Fruit fly (Drosophila melanogaster) whole organism, embryonic: ENCODE results near the gene CG13837.

ENCODE experiments used
- Antp ChIP-seq: fragments of 200-800 bp; sonication (Bioruptor generic); optimal IDR thresholded peaks from 3 replicates; lab custom pipeline; 2016; ENCODE audit warnings: missing biosample characterization, missing genetic modification characterization
- C15 ChIP-seq: fragments of 200-800 bp; sonication (Bioruptor generic); IDR thresholded peaks from 3 replicates; pipeline ENCODE4 v1.3.6; 2022; ENCODE audit warnings: missing biosample characterization, missing genetic modification characterization
- CG10979 ChIP-seq: fragments of 200-800 bp; sonication (Bioruptor generic); optimal IDR thresholded peaks from 2 replicates; lab custom pipeline; 2018; ENCODE audit warnings: missing biosample characterization, mild to moderate bottlenecking, missing genetic modification characterization, moderate library complexity
- CG11456 ChIP-seq: fragments of 200-800 bp; sonication (Bioruptor generic); IDR thresholded peaks from 3 replicates; pipeline ENCODE4 v1.3.6; 2022; ENCODE audit warnings: missing biosample characterization, missing genetic modification characterization
- CG12104 ChIP-seq: fragments of 200-800 bp; sonication (Bioruptor generic); optimal IDR thresholded peaks from 3 replicates; lab custom pipeline; 2016; ENCODE audit warnings: missing biosample characterization, missing genetic modification characterization
- CG12219 ChIP-seq: fragments of 200-800 bp; sonication (Bioruptor generic); optimal IDR thresholded peaks from 3 replicates; lab custom pipeline; 2018; ENCODE audit warnings: missing biosample characterization, mild to moderate bottlenecking, missing genetic modification characterization
- CG12391 ChIP-seq: fragments of 200-800 bp; sonication (Bioruptor generic); optimal IDR thresholded peaks from 3 replicates; lab custom pipeline; 2018; ENCODE audit warnings: missing biosample characterization, mild to moderate bottlenecking, missing genetic modification characterization, moderate library complexity
- CG12744 ChIP-seq: fragments of 200-800 bp; sonication (Bioruptor generic); optimal IDR thresholded peaks from 2 replicates; lab custom pipeline; 2016; ENCODE audit warnings: missing biosample characterization, missing genetic modification characterization
- CG14014 ChIP-seq: fragments of 200-800 bp; sonication (Bioruptor generic); IDR thresholded peaks from 2 replicates; pipeline ENCODE4 v1.3.6; 2022; ENCODE audit warnings: missing biosample characterization, missing genetic modification characterization
- CG14667 ChIP-seq: fragments of 200-800 bp; sonication (Bioruptor generic); IDR thresholded peaks from 2 replicates; pipeline ENCODE4 v1.3.6; 2022; ENCODE audit warnings: missing biosample characterization, missing genetic modification characterization
- CG1603 ChIP-seq: fragments of 200-800 bp; sonication (Bioruptor generic); optimal IDR thresholded peaks from 2 replicates; lab custom pipeline; 2019; ENCODE audit warnings: missing biosample characterization, mild to moderate bottlenecking, missing genetic modification characterization, moderate library complexity
- CG17361 ChIP-seq: fragments of 200-800 bp; sonication (Bioruptor generic); IDR thresholded peaks from 3 replicates; pipeline ENCODE4 v1.3.6; 2022; ENCODE audit warnings: missing biosample characterization, missing genetic modification characterization
- CG2678 ChIP-seq: fragments of 200-800 bp; sonication (Bioruptor generic); optimal IDR thresholded peaks from 3 replicates; lab custom pipeline; 2019; ENCODE audit warnings: missing biosample characterization, mild to moderate bottlenecking, missing genetic modification characterization, moderate library complexity
- CG2712 ChIP-seq: fragments of 200-800 bp; optimal IDR thresholded peaks from 3 replicates; lab custom pipeline; 2019; ENCODE audit warnings: missing biosample characterization, mild to moderate bottlenecking, missing genetic modification characterization, moderate library complexity
- CG31224 ChIP-seq: fragments of 200-800 bp; sonication (Bioruptor generic); IDR thresholded peaks from 2 replicates; pipeline ENCODE4 v1.3.6; 2022; ENCODE audit warnings: missing biosample characterization, missing genetic modification characterization
- CG3163 ChIP-seq: fragments of 200-800 bp; sonication (Bioruptor generic); optimal IDR thresholded peaks from 3 replicates; lab custom pipeline; 2016; ENCODE audit warnings: missing biosample characterization, missing genetic modification characterization
- CG5245 ChIP-seq: fragments of 200-800 bp; sonication (Bioruptor generic); optimal IDR thresholded peaks from 3 replicates; lab custom pipeline; 2016; ENCODE audit warnings: missing biosample characterization, missing genetic modification characterization
- CG6272 ChIP-seq: fragments of 200-800 bp; sonication (Bioruptor generic); IDR thresholded peaks from 2 replicates; pipeline ENCODE4 v1.3.6; 2022; ENCODE audit warnings: missing biosample characterization, missing genetic modification characterization
- CG6683 ChIP-seq: fragments of 200-800 bp; sonication (Bioruptor generic); optimal IDR thresholded peaks from 2 replicates; lab custom pipeline; 2017; ENCODE audit warnings: missing biosample characterization, mild to moderate bottlenecking, missing genetic modification characterization, missing genetic modification reagents
- CG7357 ChIP-seq: fragments of 200-800 bp; sonication (Bioruptor generic); IDR thresholded peaks from 3 replicates; pipeline ENCODE4 v1.3.6; 2022; ENCODE audit warnings: missing biosample characterization, missing genetic modification characterization
- CG7556 ChIP-seq: fragments of 200-800 bp; sonication (Bioruptor generic); optimal IDR thresholded peaks from 2 replicates; lab custom pipeline; 2017; ENCODE audit warnings: missing biosample characterization, mild to moderate bottlenecking, missing genetic modification characterization
- CG7745 ChIP-seq: fragments of 200-800 bp; sonication (Bioruptor generic); optimal IDR thresholded peaks from 2 replicates; lab custom pipeline; 2018; ENCODE audit warnings: missing biosample characterization, mild to moderate bottlenecking, missing genetic modification characterization, moderate library complexity
- CG7928 ChIP-seq: fragments of 200-800 bp; sonication (Bioruptor generic); optimal IDR thresholded peaks from 2 replicates; lab custom pipeline; 2017; ENCODE audit warnings: missing biosample characterization, mild to moderate bottlenecking, missing genetic modification characterization
- CG9727 ChIP-seq: fragments of 200-800 bp; sonication (Bioruptor generic); optimal IDR thresholded peaks from 3 replicates; lab custom pipeline; 2017; ENCODE audit warnings: missing biosample characterization, mild to moderate bottlenecking, missing genetic modification characterization
- D19B ChIP-seq: fragments of 200-800 bp; sonication (Bioruptor generic); optimal IDR thresholded peaks from 2 replicates; lab custom pipeline; 2017; ENCODE audit warnings: missing biosample characterization, mild to moderate bottlenecking, missing genetic modification characterization
- Fer3 ChIP-seq: fragments of 200-800 bp; sonication (Bioruptor generic); optimal IDR thresholded peaks from 2 replicates; lab custom pipeline; 2018; ENCODE audit warnings: missing biosample characterization, mild to moderate bottlenecking, missing genetic modification characterization, moderate library complexity
- H2.0 ChIP-seq: fragments of 200-800 bp; sonication (Bioruptor generic); IDR thresholded peaks from 2 replicates; pipeline ENCODE4 v1.3.6; 2022; ENCODE audit warnings: missing biosample characterization, missing genetic modification characterization
- HLH54F ChIP-seq: fragments of 200-800 bp; sonication (Bioruptor generic); optimal IDR thresholded peaks from 3 replicates; lab custom pipeline; 2016; ENCODE audit warnings: missing biosample characterization, missing genetic modification characterization
- Hr51 ChIP-seq, 2 experiments: fragments of 200-800 bp; sonication (Bioruptor generic); optimal IDR thresholded peaks; 2 replicates in 1 of 2; 3 replicates in 1 of 2; lab custom pipeline; 2016 to 2018; ENCODE audit warnings: missing biosample characterization in 2 of 2, missing genetic modification characterization in 2 of 2, mild to moderate bottlenecking in 1 of 2, moderate library complexity in 1 of 2
- MBD-R2 ChIP-seq: fragments of 200-800 bp; sonication (Bioruptor generic); IDR thresholded peaks from 2 replicates; pipeline ENCODE4 v1.3.6; 2022; ENCODE audit warnings: missing biosample characterization, missing genetic modification characterization
- Mrtf ChIP-seq: fragments of 200-800 bp; sonication (Bioruptor generic); IDR thresholded peaks from 3 replicates; pipeline ENCODE4 v1.3.6; 2022; ENCODE audit warnings: missing biosample characterization, missing genetic modification characterization
- Six4 ChIP-seq: fragments of 200-800 bp; sonication (Bioruptor generic); optimal IDR thresholded peaks from 2 replicates; lab custom pipeline; 2016; ENCODE audit warnings: missing biosample characterization, missing genetic modification characterization
- bcd ChIP-seq: fragments of 200-800 bp; sonication (Bioruptor generic); optimal IDR thresholded peaks from 2 replicates; lab custom pipeline; 2017; ENCODE audit warnings: missing biosample characterization, mild to moderate bottlenecking, missing genetic modification characterization
- caup ChIP-seq: fragments of 200-800 bp; sonication (Bioruptor generic); optimal IDR thresholded peaks from 3 replicates; lab custom pipeline; 2017; ENCODE audit warnings: missing biosample characterization, mild to moderate bottlenecking, missing genetic modification characterization, moderate library complexity; ENCODE audit not compliant: severe bottlenecking
- cwo ChIP-seq: fragments of 200-800 bp; sonication (Bioruptor generic); optimal IDR thresholded peaks from 3 replicates; lab custom pipeline; 2017; ENCODE audit warnings: missing biosample characterization, missing genetic modification characterization, mild to moderate bottlenecking, moderate library complexity, missing genetic modification reagents
- fd96Cb ChIP-seq: fragments of 200-800 bp; sonication (Bioruptor generic); optimal IDR thresholded peaks from 2 replicates; lab custom pipeline; 2018; ENCODE audit warnings: missing biosample characterization, mild to moderate bottlenecking, missing genetic modification characterization, moderate library complexity
- gsb ChIP-seq: fragments of 200-800 bp; sonication (Bioruptor generic); IDR thresholded peaks from 2 replicates; pipeline ENCODE4 v1.3.6; 2022; ENCODE audit warnings: missing biosample characterization, missing genetic modification characterization
- luna ChIP-seq: fragments of 200-800 bp; sonication (Bioruptor generic); optimal IDR thresholded peaks from 2 replicates; lab custom pipeline; 2016; ENCODE audit warnings: missing biosample characterization, missing genetic modification characterization
- org-1 ChIP-seq: fragments of 200-800 bp; sonication (Bioruptor generic); optimal IDR thresholded peaks from 2 replicates; lab custom pipeline; 2017; ENCODE audit warnings: missing biosample characterization, missing genetic modification characterization
- pum ChIP-seq: fragments of 200-800 bp; sonication (Bioruptor generic); optimal IDR thresholded peaks from 2 replicates; lab custom pipeline; 2016; ENCODE audit warnings: missing biosample characterization, missing genetic modification characterization
- ranshi ChIP-seq: fragments of 200-800 bp; sonication (Bioruptor generic); IDR thresholded peaks from 2 replicates; pipeline ENCODE4 v1.3.6; 2022; ENCODE audit warnings: missing biosample characterization, missing genetic modification characterization
- sens-2 ChIP-seq: fragments of 200-800 bp; sonication (Bioruptor generic); IDR thresholded peaks from 2 replicates; pipeline ENCODE4 v1.3.6; 2022; ENCODE audit warnings: missing biosample characterization, missing genetic modification characterization
- shn ChIP-seq: fragments of 200-800 bp; sonication (Bioruptor generic); optimal IDR thresholded peaks from 3 replicates; lab custom pipeline; 2016; ENCODE audit warnings: missing biosample characterization, missing genetic modification characterization
- sisA ChIP-seq: fragments of 200-800 bp; sonication (Bioruptor generic); IDR thresholded peaks from 2 replicates; pipeline ENCODE4 v1.3.6; 2022; ENCODE audit warnings: missing biosample characterization, missing genetic modification characterization
- slbo ChIP-seq: fragments of 200-800 bp; sonication (Bioruptor generic); IDR thresholded peaks from 2 replicates; pipeline ENCODE4 v1.3.6; 2022; ENCODE audit warnings: missing biosample characterization, missing genetic modification characterization
- tin ChIP-seq: fragments of 200-800 bp; sonication (Bioruptor generic); optimal IDR thresholded peaks from 3 replicates; lab custom pipeline; 2016; ENCODE audit warnings: missing biosample characterization, missing genetic modification characterization
- toy ChIP-seq: fragments of 200-800 bp; sonication (Bioruptor generic); IDR thresholded peaks from 2 replicates; pipeline ENCODE4 v1.3.6; 2022; ENCODE audit warnings: missing biosample characterization, missing genetic modification characterization
- twi ChIP-seq: fragments of 200-800 bp; optimal IDR thresholded peaks from 2 replicates; lab custom pipeline; 2019; ENCODE audit warnings: missing biosample characterization, mild to moderate bottlenecking, missing genetic modification characterization, moderate library complexity
- zf30C ChIP-seq: fragments of 200-800 bp; sonication (Bioruptor generic); optimal IDR thresholded peaks from 3 replicates; lab custom pipeline; 2018; ENCODE audit warnings: missing biosample characterization, mild to moderate bottlenecking, missing genetic modification characterization
- zfh2 ChIP-seq: fragments of 200-800 bp; sonication (Bioruptor generic); optimal IDR thresholded peaks from 2 replicates; lab custom pipeline; 2016; ENCODE audit warnings: missing biosample characterization, missing genetic modification characterization

CG13837 gene

dm6 chr3R:23028506-23028905 lies 15.3 kb upstream of the CG13837 start (continued):
- TF ChIP-seq Hr51 (GFP tag; optimal IDR thresholded peaks at IDR 0.05; lab: Kevin White, UChicago) (peak in 1 of 2 experiments; percentile 37), CG7928 (GFP tag; lab: Kevin White, UChicago) (peak; percentile 24), CG11456 (GFP tag; lab: Robert Waterston, UW) (peak; percentile 67; the same call in 1 of the 3 replicates), CG12391 (peak; percentile 32), CG2678 (tag; lab: Kevin White, UChicago) (peak; percentile 65), CG7556 (GFP tag; lab: Kevin White, UChicago) (peak; percentile 4), CG2712 (tag; lab: Kevin White, UChicago) (peak; percentile 41), toy (GFP tag; lab: Robert Waterston, UW) (peak; percentile 32; the same call in 1 of the 2 replicates), cwo (GFP tag; lab: Kevin White, UChicago) (peak; percentile 44), CG10979 (tag; lab: Kevin White, UChicago) (no peak), Six4 (GFP tag; lab: Kevin White, UChicago) (peak; percentile 29), org-1 (GFP tag; lab: Kevin White, UChicago) (no peak), C15 (GFP tag; lab: Robert Waterston, UW) (peak; percentile 63; the same call in 1 of the 3 replicates), CG12104 (GFP tag; lab: Kevin White, UChicago) (peak; percentile 37), Fer3 (tag; lab: Kevin White, UChicago) (peak; percentile 64), sens-2 (GFP tag; lab: Robert Waterston, UW) (no peak), CG31224 (GFP tag; lab: Robert Waterston, UW) (peak; percentile 77), Antp (GFP tag; lab: Kevin White, UChicago) (peak; percentile 67), CG5245 (GFP tag; lab: Kevin White, UChicago) (peak; percentile 13), CG7357 (GFP tag; lab: Robert Waterston, UW) (peak; percentile 56; the same call in 1 of the 3 replicates), CG3163 (GFP tag; lab: Kevin White, UChicago) (peak; percentile 0), pum (GFP tag; lab: Kevin White, UChicago) (peak; percentile 21), bcd (GFP tag; lab: Kevin White, UChicago) (peak; percentile 63), Mrtf (peak; percentile 67), CG14014 (GFP tag; lab: Robert Waterston, UW) (peak; percentile 70; the same call in 1 of the 2 replicates), MBD-R2 (GFP tag; lab: Robert Waterston, UW) (peak; percentile 33; the same call in 1 of the 2 replicates), CG1603 (tag; lab: Kevin White, UChicago) (peak; percentile 58), H2.0 (peak; percentile 45; the same call in 1 of the 2 replicates), CG12744 (peak; percentile 49), twi (tag; lab: Kevin White, UChicago) (no peak), CG9727 (GFP tag; lab: Kevin White, UChicago) (peak; percentile 38), tin (GFP tag; lab: Kevin White, UChicago) (peak; percentile 42), CG17361 (GFP tag; lab: Robert Waterston, UW) (0 out of 3 replicates have a peak, but pooled peaks have one; percentile 40), zfh2 (GFP tag; lab: Kevin White, UChicago) (peak; percentile 75), CG7745 (tag; lab: Kevin White, UChicago) (no peak), CG12219 (GFP tag; lab: Kevin White, UChicago) (peak; percentile 7), CG14667 (GFP tag; lab: Robert Waterston, UW) (no peak), fd96Cb (tag; lab: Kevin White, UChicago) (peak; percentile 11), sisA (GFP tag; lab: Robert Waterston, UW) (peak; percentile 37; the same call in 1 of the 2 replicates), zf30C (GFP tag; lab: Kevin White, UChicago) (no peak), HLH54F (GFP tag; lab: Kevin White, UChicago) (peak; percentile 56), CG6683 (no peak), slbo (GFP tag; lab: Robert Waterston, UW) (peak; percentile 84), ranshi (peak; percentile 53; the same call in 1 of the 2 replicates), gsb (GFP tag; lab: Robert Waterston, UW) (peak; percentile 53; the same call in 1 of the 2 replicates), CG6272 (peak; percentile 12; the same call in 1 of the 2 replicates), shn (GFP tag; lab: Kevin White, UChicago) (peak; percentile 34), D19B (peak; percentile 40), luna (GFP tag; lab: Kevin White, UChicago) (peak; percentile 54), caup (GFP tag; lab: Kevin White, UChicago) (peak; percentile 40)
